Worm (Caenorhabditis elegans) whole organism, L2 larva: ENCODE data around the gene mtm-9.
A peak's percentile ranks its signal among the peaks of the same experiment; 100 is the strongest.

Experiments
- C34F6.9 ChIP-seq: fragments of 150-350 bp; optimal IDR thresholded peaks from 2 replicates; lab custom pipeline; 2014; ENCODE audit warnings: missing biosample characterization, missing genetic modification characterization
- F13H6.1 ChIP-seq: sonication (generic microtip); optimal IDR thresholded peaks from 2 replicates; lab custom pipeline; 2016; ENCODE audit warnings: missing genetic modification characterization, missing compliant biosample characterization
- R02D3.7 ChIP-seq: fragments of 150-350 bp; optimal IDR thresholded peaks from 2 replicates; lab custom pipeline; 2014; ENCODE audit warnings: missing biosample characterization, missing genetic modification characterization
- Y55F3AM.14 ChIP-seq: fragments of 200-800 bp; sonication (Bioruptor generic); optimal IDR thresholded peaks from 2 replicates; lab custom pipeline; 2018; ENCODE audit warnings: mild to moderate bottlenecking, missing genetic modification characterization, missing compliant biosample characterization
- ZK546.5 ChIP-seq: sonication (generic microtip); optimal IDR thresholded peaks from 2 replicates; lab custom pipeline; 2017; ENCODE audit warnings: missing biosample characterization, missing genetic modification characterization
- alr-1 ChIP-seq: fragments of 150-350 bp; optimal IDR thresholded peaks from 2 replicates; lab custom pipeline; 2014; ENCODE audit warnings: missing biosample characterization, missing genetic modification characterization
- aly-2 ChIP-seq: fragments of 150-350 bp; optimal IDR thresholded peaks from 2 replicates; lab custom pipeline; 2014; ENCODE audit warnings: missing biosample characterization, missing genetic modification characterization
- ama-1 ChIP-seq: fragments of 150-350 bp; optimal IDR thresholded peaks from 2 replicates; lab custom pipeline; 2018; ENCODE audit warnings: inconsistent platforms
- blmp-1 ChIP-seq: sonication (generic microtip); optimal IDR thresholded peaks from 2 replicates; lab custom pipeline; 2017; ENCODE audit warnings: missing genetic modification characterization, mild to moderate bottlenecking, missing compliant biosample characterization, antibody characterized with exemption, moderate library complexity; ENCODE audit not compliant: insufficient read depth
- ceh-16 ChIP-seq: fragments of 150-350 bp; optimal IDR thresholded peaks from 2 replicates; lab custom pipeline; 2014; ENCODE audit warnings: missing biosample characterization, missing genetic modification characterization
- ceh-82 ChIP-seq: fragments of 150-350 bp; optimal IDR thresholded peaks from 2 replicates; lab custom pipeline; 2014; ENCODE audit warnings: missing biosample characterization, missing genetic modification characterization
- crh-2 ChIP-seq: sonication (generic microtip); optimal IDR thresholded peaks from 2 replicates; lab custom pipeline; 2017; ENCODE audit warnings: missing biosample characterization, missing genetic modification characterization
- dmd-4 ChIP-seq: sonication (generic microtip); optimal IDR thresholded peaks from 2 replicates; lab custom pipeline; 2017; ENCODE audit warnings: missing biosample characterization, missing genetic modification characterization
- egl-27 ChIP-seq: sonication (generic microtip); optimal IDR thresholded peaks from 3 replicates; lab custom pipeline; 2017; ENCODE audit warnings: missing biosample characterization, missing genetic modification reagents, missing genetic modification characterization
- elt-1 ChIP-seq: fragments of 150-350 bp; optimal IDR thresholded peaks from 2 replicates; lab custom pipeline; 2014; ENCODE audit warnings: missing biosample characterization, missing genetic modification characterization
- elt-3 ChIP-seq: sonication (generic microtip); optimal IDR thresholded peaks from 2 replicates; lab custom pipeline; 2017; ENCODE audit warnings: missing biosample characterization, missing genetic modification characterization
- fos-1 ChIP-seq: fragments of 150-350 bp; optimal IDR thresholded peaks from 2 replicates; lab custom pipeline; 2014; ENCODE audit warnings: missing biosample characterization, missing genetic modification characterization
- gmeb-1 ChIP-seq: fragments of 150-350 bp; optimal IDR thresholded peaks from 2 replicates; lab custom pipeline; 2014; ENCODE audit warnings: missing biosample characterization, missing genetic modification characterization
- lin-11 ChIP-seq: fragments of 150-350 bp; sonication (generic microtip); optimal IDR thresholded peaks from 2 replicates; lab custom pipeline; 2014; ENCODE audit warnings: missing biosample characterization, missing genetic modification characterization, inconsistent platforms, mixed read lengths
- lin-13 ChIP-seq: fragments of 150-350 bp; optimal IDR thresholded peaks from 2 replicates; lab custom pipeline; 2014; ENCODE audit warnings: missing biosample characterization, missing genetic modification reagents, missing genetic modification characterization
- lin-39 ChIP-seq: fragments of 150-350 bp; optimal IDR thresholded peaks from 2 replicates; lab custom pipeline; 2014; ENCODE audit warnings: missing biosample characterization, missing genetic modification reagents, missing genetic modification characterization
- lsy-2 ChIP-seq, 2 experiments: fragments of 150-350 bp in 1 of 2; sonication (generic microtip) in 1 of 2; optimal IDR thresholded peaks; 2 replicates each; lab custom pipeline; 2014 to 2017; ENCODE audit warnings: missing biosample characterization in 2 of 2, missing genetic modification characterization in 2 of 2
- mab-5 ChIP-seq: fragments of 150-350 bp; optimal IDR thresholded peaks from 2 replicates; lab custom pipeline; 2014; ENCODE audit warnings: missing biosample characterization, missing genetic modification characterization
- mbf-1 ChIP-seq: sonication (generic microtip); optimal IDR thresholded peaks from 2 replicates; lab custom pipeline; 2017; ENCODE audit warnings: missing biosample characterization, missing genetic modification characterization
- mdl-1 ChIP-seq, 2 experiments: fragments of 150-350 bp in 1 of 2; sonication (generic microtip) in 1 of 2; optimal IDR thresholded peaks; 2 replicates each; lab custom pipeline; 2017; ENCODE audit warnings: missing biosample characterization in 2 of 2, missing genetic modification characterization in 2 of 2
- nhr-10 ChIP-seq: sonication (generic microtip); optimal IDR thresholded peaks from 2 replicates; lab custom pipeline; 2017; ENCODE audit warnings: missing biosample characterization, missing genetic modification characterization
- nhr-11 ChIP-seq: fragments of 150-350 bp; optimal IDR thresholded peaks from 2 replicates; lab custom pipeline; 2014; ENCODE audit warnings: missing biosample characterization, missing genetic modification characterization
- nhr-12 ChIP-seq: fragments of 150-350 bp; optimal IDR thresholded peaks from 2 replicates; lab custom pipeline; 2014; ENCODE audit warnings: missing biosample characterization, missing genetic modification characterization
- nhr-129 ChIP-seq: fragments of 150-350 bp; optimal IDR thresholded peaks from 2 replicates; lab custom pipeline; 2014; ENCODE audit warnings: missing biosample characterization, missing genetic modification characterization
- nhr-21 ChIP-seq: fragments of 150-350 bp; optimal IDR thresholded peaks from 2 replicates; lab custom pipeline; 2014; ENCODE audit warnings: missing biosample characterization, missing genetic modification characterization
- nhr-23 ChIP-seq: fragments of 150-350 bp; optimal IDR thresholded peaks from 2 replicates; lab custom pipeline; 2014; ENCODE audit warnings: missing biosample characterization, missing genetic modification reagents, missing genetic modification characterization
- nhr-237 ChIP-seq: fragments of 150-350 bp; optimal IDR thresholded peaks from 2 replicates; lab custom pipeline; 2014; ENCODE audit warnings: missing biosample characterization, missing genetic modification characterization
- nhr-25 ChIP-seq: fragments of 150-350 bp; sonication (generic microtip); optimal IDR thresholded peaks from 3 replicates; lab custom pipeline; 2014; ENCODE audit warnings: missing biosample characterization, missing genetic modification characterization
- nhr-6 ChIP-seq: fragments of 150-350 bp; optimal IDR thresholded peaks from 2 replicates; lab custom pipeline; 2014; ENCODE audit warnings: missing biosample characterization, missing genetic modification characterization
- nhr-77 ChIP-seq: fragments of 150-350 bp; optimal IDR thresholded peaks from 2 replicates; lab custom pipeline; 2014; ENCODE audit warnings: missing biosample characterization, missing genetic modification characterization
- peb-1 ChIP-seq: fragments of 150-350 bp; optimal IDR thresholded peaks from 2 replicates; lab custom pipeline; 2014; ENCODE audit warnings: missing biosample characterization, missing genetic modification characterization
- sem-4 ChIP-seq: fragments of 150-350 bp; optimal IDR thresholded peaks from 2 replicates; lab custom pipeline; 2014; ENCODE audit warnings: missing biosample characterization, missing genetic modification reagents, missing genetic modification characterization
- skn-1 ChIP-seq: sonication (generic microtip); optimal IDR thresholded peaks from 2 replicates; lab custom pipeline; 2017; ENCODE audit warnings: missing biosample characterization, missing genetic modification characterization
- sma-3 ChIP-seq: sonication (generic microtip); optimal IDR thresholded peaks from 2 replicates; lab custom pipeline; 2016; ENCODE audit warnings: missing genetic modification reagents, missing genetic modification characterization, missing compliant biosample characterization
- sma-9 ChIP-seq, 2 experiments: fragments of 150-350 bp in 1 of 2; sonication (generic microtip) in 1 of 2; optimal IDR thresholded peaks; 2 replicates each; lab custom pipeline; 2014 to 2016; ENCODE audit warnings: missing genetic modification characterization in 2 of 2, mild to moderate bottlenecking in 1 of 2, missing biosample characterization in 1 of 2, missing compliant biosample characterization in 1 of 2, missing genetic modification reagents in 1 of 2, moderate library complexity in 1 of 2
- snpc-4 ChIP-seq: fragments of 150-350 bp; optimal IDR thresholded peaks from 2 replicates; lab custom pipeline; 2014; ENCODE audit warnings: missing biosample characterization, missing genetic modification characterization
- unc-39 ChIP-seq: fragments of 150-350 bp; optimal IDR thresholded peaks from 2 replicates; lab custom pipeline; 2014; ENCODE audit warnings: missing biosample characterization, missing genetic modification characterization
- unc-55 ChIP-seq: fragments of 150-350 bp; sonication (generic microtip); optimal IDR thresholded peaks from 3 replicates; lab custom pipeline; 2014; ENCODE audit warnings: missing biosample characterization, missing genetic modification reagents, missing genetic modification characterization
- unc-62 ChIP-seq: fragments of 150-350 bp; optimal IDR thresholded peaks from 2 replicates; lab custom pipeline; 2014; ENCODE audit warnings: missing biosample characterization, missing genetic modification reagents, missing genetic modification characterization
- zag-1 ChIP-seq: fragments of 150-350 bp; optimal IDR thresholded peaks from 2 replicates; lab custom pipeline; 2014; ENCODE audit warnings: missing biosample characterization, missing genetic modification characterization
- ztf-1 ChIP-seq: fragments of 200-800 bp; sonication (Bioruptor generic); conservative IDR thresholded peaks from 2 replicates; pipeline ENCODE4 v1.3.6; 2022; ENCODE audit warnings: missing genetic modification characterization, missing compliant biosample characterization
- ztf-11 ChIP-seq: sonication (generic microtip); optimal IDR thresholded peaks from 2 replicates; lab custom pipeline; 2017; ENCODE audit warnings: missing biosample characterization, missing genetic modification characterization
- ztf-4 ChIP-seq: fragments of 150-350 bp; optimal IDR thresholded peaks from 2 replicates; lab custom pipeline; 2014; ENCODE audit warnings: missing biosample characterization, missing genetic modification characterization

mtm-9 gene

ce11 chrV:3698497-3698896 is 44.9 kb upstream of the mtm-9 start:
- TF ChIP-seq alr-1 (tag; lab: Kevin White, UChicago) (no peak), unc-55 (no peak), mab-5 (tag; lab: Kevin White, UChicago) (no peak), unc-39 (tag; lab: Kevin White, UChicago) (no peak), aly-2 (tag; lab: Kevin White, UChicago) (no peak), ztf-1 (GFP tag; lab: Robert Waterston, UW) (no peak)

ce11 chrV:3702998-3703397 is 40.4 kb upstream of the mtm-9 start:
- TF ChIP-seq egl-27 (tag; lab: Kevin White, UChicago) (no peak), sma-9 (GFP tag; optimal IDR thresholded peaks at IDR 0.05; lab: Kevin White, UChicago) (peak; percentile 21), sma-9 (tag; optimal IDR thresholded peaks at IDR 0.05; lab: Kevin White, UChicago) (no peak)
- TF ChIP-seq, all 48 proteins: peak for 1

- no peak for TF ChIP-seq ztf-11 (tag; lab: Kevin White, UChicago)
- no peak for TF ChIP-seq lin-39 (tag; lab: Kevin White, UChicago)
- no peak for TF ChIP-seq unc-62 (GFP tag; lab: Kevin White, UChicago)
- no peak for TF ChIP-seq aly-2 (tag; lab: Kevin White, UChicago)
- no peak for TF ChIP-seq snpc-4 (tag; lab: Kevin White, UChicago)
- no peak for TF ChIP-seq peb-1 (tag; lab: Kevin White, UChicago)
- TF ChIP-seq nhr-237 = no peak
- TF ChIP-seq lin-11 (tag; lab: Kevin White, UChicago) = no peak
- no peak for TF ChIP-seq nhr-10 (tag; lab: Kevin White, UChicago)
- TF ChIP-seq ceh-16 (tag; lab: Kevin White, UChicago) = no peak
- TF ChIP-seq mab-5 (tag; lab: Kevin White, UChicago) = peak; percentile 3
- TF ChIP-seq elt-3 (tag; lab: Kevin White, UChicago) = no peak
- TF ChIP-seq fos-1 (tag; lab: Kevin White, UChicago) = peak; percentile 68
- TF ChIP-seq gmeb-1 (tag; lab: Kevin White, UChicago) = peak; percentile 56
- peak in 1 of 2 experiments; percentile 69 for TF ChIP-seq lsy-2 (tag; optimal IDR thresholded peaks at IDR 0.05; lab: Kevin White, UChicago)
- TF ChIP-seq sma-9 (GFP tag; optimal IDR thresholded peaks at IDR 0.05; lab: Kevin White, UChicago) = peak; percentile 88
- TF ChIP-seq sma-9 (tag; optimal IDR thresholded peaks at IDR 0.05; lab: Kevin White, UChicago) = no peak
- TF ChIP-seq alr-1 (tag; lab: Kevin White, UChicago) = no peak
- TF ChIP-seq unc-39 (tag; lab: Kevin White, UChicago) = no peak
- peak; percentile 65 for TF ChIP-seq nhr-129
- peak; percentile 56 for TF ChIP-seq sma-3 (GFP tag; lab: Kevin White, UChicago)
- TF ChIP-seq nhr-21 (tag; lab: Kevin White, UChicago) = no peak
- peak; percentile 40 for TF ChIP-seq lin-13 (GFP tag; lab: Kevin White, UChicago)
- TF ChIP-seq nhr-77 (tag; lab: Kevin White, UChicago) = no peak
- no peak for TF ChIP-seq nhr-23 (tag; lab: Kevin White, UChicago)
- peak in 1 of 2 experiments; percentile 40 for TF ChIP-seq mdl-1 (tag; optimal IDR thresholded peaks at IDR 0.05; lab: Kevin White, UChicago)
- no peak for TF ChIP-seq ztf-1 (GFP tag; lab: Robert Waterston, UW)
- peak; percentile 15 for TF ChIP-seq zag-1 (tag; lab: Kevin White, UChicago)
- TF ChIP-seq ama-1 (lab: Kevin White, UChicago) = no peak
- no peak for TF ChIP-seq ceh-82
- no peak for TF ChIP-seq Y55F3AM.14 (GFP tag; lab: Kevin White, UChicago)
- TF ChIP-seq nhr-6 (tag; lab: Kevin White, UChicago) = no peak
- peak; percentile 56 for TF ChIP-seq nhr-25 (tag; lab: Kevin White, UChicago)
- no peak for TF ChIP-seq mbf-1
- no peak for TF ChIP-seq nhr-11 (tag; lab: Kevin White, UChicago)
- peak; percentile 42 for TF ChIP-seq egl-27 (tag; lab: Kevin White, UChicago)
- TF ChIP-seq ZK546.5 = no peak
- peak; percentile 28 for TF ChIP-seq ztf-4 (tag; lab: Kevin White, UChicago)
- TF ChIP-seq sem-4 (tag; lab: Kevin White, UChicago) = peak; percentile 2
- peak; percentile 62 for TF ChIP-seq C34F6.9 (tag; lab: Kevin White, UChicago)
- TF ChIP-seq dmd-4 = no peak
- peak; percentile 69 for TF ChIP-seq unc-55
- no peak for TF ChIP-seq nhr-12 (tag; lab: Kevin White, UChicago)
- no peak for TF ChIP-seq elt-1 (tag; lab: Kevin White, UChicago)
- peak; percentile 40 for TF ChIP-seq crh-2
- peak; percentile 98 for TF ChIP-seq F13H6.1 (tag; lab: Kevin White, UChicago)
- no peak for TF ChIP-seq skn-1
- TF ChIP-seq blmp-1 (tag; lab: Kevin White, UChicago) = no peak
- TF ChIP-seq R02D3.7 (tag; lab: Kevin White, UChicago) = no peak
Observed at ce11 chrV:3703888-3704287, 39.5 kb upstream of the mtm-9 start.
